In the genomic region with DNA sequence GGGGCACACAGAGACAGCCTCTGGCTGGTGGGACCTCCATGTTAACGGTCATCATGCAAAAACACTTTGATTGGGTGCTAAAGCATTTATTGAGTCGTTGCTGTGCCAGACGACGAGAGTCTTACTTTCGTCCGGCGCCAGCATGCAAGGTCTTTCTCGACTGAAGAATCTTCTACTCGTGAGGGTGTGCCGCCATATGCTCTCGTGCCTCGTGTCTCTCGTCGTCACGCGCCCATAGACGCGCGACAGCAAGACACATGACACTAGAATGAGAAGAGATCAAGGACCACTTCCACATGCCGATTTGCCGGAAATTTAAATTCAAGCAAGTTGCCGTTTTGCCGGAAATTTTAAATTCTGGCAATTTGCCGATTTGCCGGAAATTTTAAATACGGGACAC, we compare ENCODE assay signal across 4 worm cellular contexts.
TF ChIP-seq lines count a peak whose summit lies in the region.
"Not testable (repeated sequence)": the region's sequence is repeated elsewhere in the genome, so short reads cannot be mapped to it uniquely, and the experiment has no call there.

No protein-coding gene starts in this region.

TF ChIP-seq in whole organism, L1 larva, 84 proteins besides CTCF, POLR2A, EP300 and RAD21:
- peak; percentile 63 for TF ChIP-seq nhr-85 (tag; lab: Kevin White, UChicago)
- peak; percentile 35 for TF ChIP-seq nhr-47 (tag; optimal IDR thresholded peaks at IDR 0.05; lab: Kevin White, UChicago)
- TF ChIP-seq fkh-8 (tag; optimal IDR thresholded peaks at IDR 0.05; lab: Kevin White, UChicago) = peak; percentile 56
- TF ChIP-seq swsn-7 (tag; optimal IDR thresholded peaks at IDR 0.05; lab: Kevin White, UChicago) = peak; percentile 7
- peak in 1 of 2 experiments; percentile 30 for TF ChIP-seq efl-1 (optimal IDR thresholded peaks at IDR 0.05; lab: Kevin White, UChicago)
- TF ChIP-seq efl-1 (GFP tag; optimal IDR thresholded peaks at IDR 0.05 in 1 of 2; lab: Kevin White, UChicago) = not testable (repeated sequence)
- TF ChIP-seq unc-86 (tag; optimal IDR thresholded peaks at IDR 0.05; lab: Kevin White, UChicago) = peak; percentile 20
- TF ChIP-seq lsy-2 (tag; optimal IDR thresholded peaks at IDR 0.05; lab: Kevin White, UChicago) = peak in 1 of 2 experiments; percentile 2
- peak; percentile 63 for TF ChIP-seq nhr-19 (GFP tag; conservative IDR thresholded peaks at IDR 0.05; lab: Robert Waterston, UW)
- peak; percentile 62 for TF ChIP-seq nhr-71 (tag; optimal IDR thresholded peaks at IDR 0.05; lab: Kevin White, UChicago)
- peak; percentile 46 for TF ChIP-seq isw-1 (GFP tag; IDR thresholded peaks at IDR 0.05; lab: Robert Waterston, UW)
- TF ChIP-seq snu-23 (GFP tag; optimal IDR thresholded peaks at IDR 0.05; lab: Kevin White, UChicago) = peak; percentile 25
- 0 out of 2 replicates have a peak, but pooled peaks have one; percentile 32 for TF ChIP-seq ceh-88 (GFP tag; IDR thresholded peaks at IDR 0.05; lab: Robert Waterston, UW)
- 0 out of 2 replicates have a peak, but pooled peaks have one; percentile 44 for TF ChIP-seq mab-9 (GFP tag; IDR thresholded peaks at IDR 0.05; lab: Robert Waterston, UW)

TF ChIP-seq in whole organism, L4 larva, 104 proteins besides CTCF, POLR2A, EP300 and RAD21:
- peak; percentile 35 for TF ChIP-seq set-16 (GFP tag; IDR thresholded peaks at IDR 0.05; lab: Robert Waterston, UW)
- peak; percentile 51; the same call in 1 of the 2 replicates for TF ChIP-seq mdt-29 (GFP tag; IDR thresholded peaks at IDR 0.05; lab: Robert Waterston, UW)
- TF ChIP-seq hmg-1.1 (GFP tag; IDR thresholded peaks at IDR 0.05; lab: Robert Waterston, UW) = peak; percentile 74; the same call in 1 of the 2 replicates
- TF ChIP-seq ctbp-1 (GFP tag; IDR thresholded peaks at IDR 0.05; lab: Robert Waterston, UW) = peak; percentile 74; the same call in 1 of the 2 replicates
- peak; percentile 50; the same call in 1 of the 2 replicates for TF ChIP-seq tra-1 (GFP tag; IDR thresholded peaks at IDR 0.05; lab: Robert Waterston, UW)
- peak; percentile 15 for TF ChIP-seq hlh-30 (tag; optimal IDR thresholded peaks at IDR 0.05; lab: Kevin White, UChicago; ENCODE audit: insufficient read depth)
- peak; percentile 74 for TF ChIP-seq ceh-20 (GFP tag; IDR thresholded peaks at IDR 0.05; lab: Robert Waterston, UW)
- TF ChIP-seq rbr-2 (tag; optimal IDR thresholded peaks at IDR 0.05; lab: Kevin White, UChicago) = peak; percentile 7
- TF ChIP-seq mdl-1 (tag; optimal IDR thresholded peaks at IDR 0.05; lab: Kevin White, UChicago) = peak in 1 of 2 experiments; percentile 3
- TF ChIP-seq dmd-6 (GFP tag; IDR thresholded peaks at IDR 0.05; lab: Robert Waterston, UW) = peak; percentile 59
- peak; percentile 64 for TF ChIP-seq aha-1 (tag; lab: Kevin White, UChicago)

TF ChIP-seq in whole organism, late embryonic, 69 proteins besides CTCF, POLR2A, EP300 and RAD21:
- TF ChIP-seq tbx-2 (tag; optimal IDR thresholded peaks at IDR 0.05; lab: Kevin White, UChicago) = peak; percentile 6
- peak; percentile 11 for TF ChIP-seq unc-42 (tag; optimal IDR thresholded peaks at IDR 0.05; lab: Kevin White, UChicago)
- peak; percentile 0 for TF ChIP-seq ceh-18 (tag; optimal IDR thresholded peaks at IDR 0.05; lab: Kevin White, UChicago)

TF ChIP-seq in whole organism, young adult, 124 proteins besides CTCF, POLR2A, EP300 and RAD21:
- TF ChIP-seq mcd-1 (GFP tag; IDR thresholded peaks at IDR 0.05; lab: Robert Waterston, UW) (peak; percentile 59), dox-1 (GFP tag; IDR thresholded peaks at IDR 0.05; lab: Robert Waterston, UW) (peak; percentile 17; the same call in 1 of the 2 replicates), ceh-100 (GFP tag; IDR thresholded peaks at IDR 0.05; lab: Robert Waterston, UW) (peak; percentile 18; the same call in 1 of the 2 replicates), ekl-4 (GFP tag; IDR thresholded peaks at IDR 0.05; lab: Robert Waterston, UW) (peak; percentile 38; the same call in 1 of the 2 replicates), nfyb-1 (GFP tag; IDR thresholded peaks at IDR 0.05; lab: Robert Waterston, UW) (peak; percentile 56; the same call in 1 of the 2 replicates), K12H6.12 (tag; optimal IDR thresholded peaks at IDR 0.05; lab: Kevin White, UChicago) (peak; percentile 38), snpc-4 (tag; optimal IDR thresholded peaks at IDR 0.05; lab: Kevin White, UChicago) (peak in 1 of 4 experiments; percentile 24), C06A6.2 (GFP tag; conservative IDR thresholded peaks at IDR 0.05; lab: Robert Waterston, UW) (0 out of 2 replicates have a peak, but pooled peaks have one; percentile 52), cebp-1 (tag; optimal IDR thresholded peaks at IDR 0.05; lab: Kevin White, UChicago) (peak; percentile 34)
- not testable (repeated sequence) for TF ChIP-seq snpc-4 (GFP tag; optimal IDR thresholded peaks at IDR 0.05; lab: Kevin White, UChicago); cebp-1 (GFP tag; IDR thresholded peaks at IDR 0.05; lab: Robert Waterston, UW)
